Worm (Caenorhabditis elegans) whole organism, L4/young adult: ENCODE results near the gene F49E8.7.

ENCODE experiments used
- W03F9.2 ChIP-seq: fragments of 150-350 bp; optimal IDR thresholded peaks from 2 replicates; lab custom pipeline; 2014; ENCODE audit warnings: missing biosample characterization, missing genetic modification characterization
- dao-5 ChIP-seq: sonication (generic microtip); optimal IDR thresholded peaks from 2 replicates; lab custom pipeline; 2016; ENCODE audit warnings: missing genotype, missing genetic modification characterization, moderate library complexity, missing compliant biosample characterization

DNA sequence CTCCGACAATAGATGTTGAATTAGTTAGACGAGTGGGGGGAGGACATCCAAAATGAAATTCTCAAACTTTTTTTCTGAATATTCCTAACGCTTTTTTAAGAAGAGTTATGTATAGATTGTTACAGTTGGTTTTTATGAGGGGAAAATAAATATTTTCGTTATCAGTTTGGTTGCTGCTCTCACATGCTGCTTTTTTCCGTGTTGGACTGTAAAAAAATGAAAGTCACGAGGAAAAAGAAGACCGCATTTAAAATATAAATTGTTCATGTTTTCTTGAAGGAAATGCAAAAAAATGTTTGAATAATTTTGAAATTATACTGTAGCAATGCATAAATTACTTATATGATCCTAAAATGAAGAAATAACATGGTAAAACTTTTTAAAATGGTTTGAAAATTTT is 35.3 kb downstream of the F49E8.7 start:
- no peak for TF ChIP-seq W03F9.2
- TF ChIP-seq dao-5 (tag; lab: Kevin White, UChicago): no peak
